Worm (Caenorhabditis elegans): ENCODE measurements around the gene his-38.

DNA sequence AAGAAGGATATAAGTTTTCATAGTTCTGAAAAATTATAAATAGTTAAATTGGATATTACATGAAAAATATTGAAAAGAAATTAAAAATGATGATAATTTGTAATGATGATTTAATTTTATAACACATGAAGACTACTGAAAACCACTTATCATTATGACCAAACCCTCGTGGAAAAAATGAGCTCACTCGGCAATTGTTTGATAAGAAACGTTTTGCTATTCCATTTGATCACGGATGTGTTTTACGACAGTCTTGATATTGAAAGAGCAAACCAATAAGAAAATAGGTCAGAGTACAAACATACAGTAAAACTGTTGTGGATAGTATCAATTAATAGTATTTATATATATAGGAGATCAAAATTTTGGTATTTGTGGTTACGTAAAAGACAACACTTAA lies 5.7 kb upstream of the his-38 start, which contains the start of gene spp-3:
- TF ChIP-seq Y95B8A.8 (GFP tag; IDR thresholded peaks at IDR 0.05) (no peak), Y67H2A.10 (GFP tag; conservative IDR thresholded peaks at IDR 0.05) (no peak), hrde-1 (tag; optimal IDR thresholded peaks at IDR 0.05; ENCODE audit: borderline replicate concordance) (no peak)
